Fruit fly (Drosophila melanogaster): ENCODE measurements around the gene CG32260.

dm6 chr3L:4177981-4178562 lies 35.9 kb downstream of the CG32260 start, which contains the start of gene Teh4:
- TF ChIP-seq EcR (GFP tag; optimal IDR thresholded peaks at IDR 0.05) (no peak), usp (GFP tag; optimal IDR thresholded peaks at IDR 0.05) (no peak)

Data from whole organism.